Fruit fly (Drosophila melanogaster) whole organism, embryonic: ENCODE results near the gene CG31287.

Source experiments
- Abd-B ChIP-seq: fragments of 200-800 bp; sonication (Bioruptor generic); optimal IDR thresholded peaks from 2 replicates; lab custom pipeline; 2018; ENCODE audit warnings: missing biosample characterization, mild to moderate bottlenecking, missing genetic modification characterization, moderate library complexity
- Adf1 ChIP-seq: fragments of 200-800 bp; sonication (Bioruptor generic); IDR thresholded peaks from 2 replicates; pipeline ENCODE4 v1.3.6; 2022; ENCODE audit warnings: missing biosample characterization, missing genetic modification characterization
- Atf6 ChIP-seq: fragments of 200-800 bp; sonication (Bioruptor generic); IDR thresholded peaks from 2 replicates; pipeline ENCODE4 v1.3.6; 2022; ENCODE audit warnings: missing biosample characterization, missing genetic modification characterization
- B-H1 ChIP-seq: fragments of 200-800 bp; sonication (Bioruptor generic); IDR thresholded peaks from 3 replicates; pipeline ENCODE4 v1.3.6; 2022; ENCODE audit warnings: missing biosample characterization, missing genetic modification characterization
- BEAF-32 ChIP-seq: fragments of 200-800 bp; sonication (Bioruptor generic); optimal IDR thresholded peaks from 3 replicates; lab custom pipeline; 2017; ENCODE audit warnings: missing biosample characterization, missing genetic modification characterization, mild to moderate bottlenecking, moderate library complexity, missing genetic modification reagents
- Bgb ChIP-seq: fragments of 200-800 bp; sonication (Bioruptor generic); IDR thresholded peaks from 2 replicates; pipeline ENCODE4 v1.3.6; 2022; ENCODE audit warnings: missing biosample characterization, missing genetic modification characterization; ENCODE audit not compliant: partially characterized antibody
- CG11695 ChIP-seq: fragments of 200-800 bp; sonication (Bioruptor generic); IDR thresholded peaks from 3 replicates; pipeline ENCODE4 v1.3.6; 2022; ENCODE audit warnings: missing biosample characterization, missing genetic modification characterization
- CG12744 ChIP-seq: fragments of 200-800 bp; sonication (Bioruptor generic); optimal IDR thresholded peaks from 2 replicates; lab custom pipeline; 2016; ENCODE audit warnings: missing biosample characterization, missing genetic modification characterization
- CG13424 ChIP-seq: fragments of 200-800 bp; sonication (Bioruptor generic); optimal IDR thresholded peaks from 2 replicates; lab custom pipeline; 2019; ENCODE audit warnings: missing biosample characterization, mild to moderate bottlenecking, missing genetic modification characterization, moderate library complexity
- CG13624 ChIP-seq: fragments of 200-800 bp; sonication (Bioruptor generic); optimal IDR thresholded peaks from 2 replicates; lab custom pipeline; 2016; ENCODE audit warnings: missing biosample characterization, missing genetic modification characterization
- CG14050 ChIP-seq: fragments of 200-800 bp; sonication (Bioruptor generic); IDR thresholded peaks from 3 replicates; pipeline ENCODE4 v1.3.6; 2022; ENCODE audit warnings: missing biosample characterization, missing genetic modification characterization
- CG14441 ChIP-seq: fragments of 200-800 bp; sonication (Bioruptor generic); IDR thresholded peaks from 2 replicates; pipeline ENCODE4 v1.3.6; 2022; ENCODE audit warnings: missing biosample characterization, missing genetic modification characterization
- CG14710 ChIP-seq: fragments of 200-800 bp; sonication (Bioruptor generic); optimal IDR thresholded peaks from 3 replicates; lab custom pipeline; 2019; ENCODE audit warnings: missing biosample characterization, mild to moderate bottlenecking, missing genetic modification characterization, moderate library complexity
- CG1603 ChIP-seq: fragments of 200-800 bp; sonication (Bioruptor generic); optimal IDR thresholded peaks from 2 replicates; lab custom pipeline; 2019; ENCODE audit warnings: missing biosample characterization, mild to moderate bottlenecking, missing genetic modification characterization, moderate library complexity
- CG16863 ChIP-seq: fragments of 200-800 bp; sonication (Bioruptor generic); optimal IDR thresholded peaks from 3 replicates; lab custom pipeline; 2016; ENCODE audit warnings: missing biosample characterization, missing genetic modification characterization
- CG17328 ChIP-seq: fragments of 200-800 bp; sonication (Bioruptor generic); IDR thresholded peaks from 2 replicates; pipeline ENCODE4 v1.3.6; 2022; ENCODE audit warnings: missing biosample characterization, missing genetic modification characterization
- CG17829 ChIP-seq: fragments of 200-800 bp; optimal IDR thresholded peaks from 2 replicates; lab custom pipeline; 2019; ENCODE audit warnings: missing biosample characterization, mild to moderate bottlenecking, missing genetic modification characterization, moderate library complexity
- CG17912 ChIP-seq: fragments of 200-800 bp; sonication (Bioruptor generic); optimal IDR thresholded peaks from 2 replicates; lab custom pipeline; 2018; ENCODE audit warnings: missing biosample characterization, mild to moderate bottlenecking, missing genetic modification characterization
- CG30431 ChIP-seq: fragments of 200-800 bp; sonication (Bioruptor generic); optimal IDR thresholded peaks from 2 replicates; lab custom pipeline; 2017; ENCODE audit warnings: missing biosample characterization, missing genetic modification characterization
- CG32532 ChIP-seq: fragments of 200-800 bp; sonication (Bioruptor generic); IDR thresholded peaks from 2 replicates; pipeline ENCODE4 v1.3.6; 2022; ENCODE audit warnings: missing biosample characterization, missing genetic modification characterization
- CG3281 ChIP-seq: fragments of 200-800 bp; sonication (Bioruptor generic); optimal IDR thresholded peaks from 3 replicates; lab custom pipeline; 2017; ENCODE audit warnings: missing biosample characterization, mild to moderate bottlenecking, missing genetic modification characterization
- CG4404 ChIP-seq: fragments of 200-800 bp; sonication (Bioruptor generic); IDR thresholded peaks from 2 replicates; pipeline ENCODE4 v1.3.6; 2022; ENCODE audit warnings: missing biosample characterization, missing genetic modification characterization
- CG5180 ChIP-seq: fragments of 200-800 bp; sonication (Bioruptor generic); optimal IDR thresholded peaks from 3 replicates; lab custom pipeline; 2017; ENCODE audit warnings: missing biosample characterization, missing genetic modification characterization, mild to moderate bottlenecking, moderate library complexity, missing genetic modification reagents
- CG7928 ChIP-seq: fragments of 200-800 bp; sonication (Bioruptor generic); optimal IDR thresholded peaks from 2 replicates; lab custom pipeline; 2017; ENCODE audit warnings: missing biosample characterization, mild to moderate bottlenecking, missing genetic modification characterization
- CTCF ChIP-seq: fragments of 200-800 bp; sonication (Bioruptor generic); optimal IDR thresholded peaks from 2 replicates; lab custom pipeline; 2017; ENCODE audit warnings: missing biosample characterization, mild to moderate bottlenecking, missing genetic modification characterization, moderate library complexity
- Dip3 ChIP-seq: fragments of 200-800 bp; sonication (Bioruptor generic); optimal IDR thresholded peaks from 3 replicates; lab custom pipeline; 2016; ENCODE audit warnings: missing biosample characterization, missing genetic modification characterization
- Elba2 ChIP-seq: fragments of 200-800 bp; sonication (Bioruptor generic); optimal IDR thresholded peaks from 3 replicates; lab custom pipeline; 2016; ENCODE audit warnings: missing biosample characterization, missing genetic modification characterization
- H2.0 ChIP-seq: fragments of 200-800 bp; sonication (Bioruptor generic); IDR thresholded peaks from 2 replicates; pipeline ENCODE4 v1.3.6; 2022; ENCODE audit warnings: missing biosample characterization, missing genetic modification characterization
- HLH54F ChIP-seq: fragments of 200-800 bp; sonication (Bioruptor generic); optimal IDR thresholded peaks from 3 replicates; lab custom pipeline; 2016; ENCODE audit warnings: missing biosample characterization, missing genetic modification characterization
- Hey ChIP-seq: fragments of 200-800 bp; sonication (Bioruptor generic); optimal IDR thresholded peaks from 3 replicates; lab custom pipeline; 2018; ENCODE audit warnings: missing biosample characterization, mild to moderate bottlenecking, missing genetic modification characterization
- Hsf ChIP-seq: fragments of 200-800 bp; sonication (Bioruptor generic); optimal IDR thresholded peaks from 3 replicates; lab custom pipeline; 2016; ENCODE audit warnings: missing biosample characterization, missing genetic modification characterization
- Meics ChIP-seq: fragments of 200-800 bp; sonication (Bioruptor generic); optimal IDR thresholded peaks from 2 replicates; lab custom pipeline; 2017; ENCODE audit warnings: missing biosample characterization, mild to moderate bottlenecking, missing genetic modification characterization
- NFAT ChIP-seq: fragments of 200-800 bp; sonication (Bioruptor generic); IDR thresholded peaks from 2 replicates; pipeline ENCODE4 v1.3.6; 2022; ENCODE audit warnings: missing biosample characterization, missing genetic modification characterization
- PHDP ChIP-seq: fragments of 200-800 bp; sonication (Bioruptor generic); optimal IDR thresholded peaks from 3 replicates; lab custom pipeline; 2018; ENCODE audit warnings: missing biosample characterization, mild to moderate bottlenecking, missing genetic modification characterization, moderate library complexity
- al ChIP-seq: fragments of 200-800 bp; sonication (Bioruptor generic); IDR thresholded peaks from 2 replicates; pipeline ENCODE4 v1.3.6; 2022; ENCODE audit warnings: missing biosample characterization, missing genetic modification characterization
- aop ChIP-seq: fragments of 200-800 bp; sonication (Bioruptor generic); IDR thresholded peaks from 2 replicates; pipeline ENCODE4 v1.3.6; 2022; ENCODE audit warnings: missing biosample characterization, missing genetic modification characterization
- br ChIP-seq: fragments of >200 bp; optimal IDR thresholded peaks from 2 replicates; lab custom pipeline; 2017
- da ChIP-seq: fragments of 200-800 bp; sonication (Bioruptor generic); optimal IDR thresholded peaks from 2 replicates; lab custom pipeline; 2016; ENCODE audit warnings: missing biosample characterization, missing genetic modification characterization
- ems ChIP-seq: fragments of 200-800 bp; sonication (Bioruptor generic); optimal IDR thresholded peaks from 3 replicates; lab custom pipeline; 2016; ENCODE audit warnings: missing biosample characterization, missing genetic modification characterization
- exex ChIP-seq: fragments of 200-800 bp; sonication (Bioruptor generic); optimal IDR thresholded peaks from 4 replicates; lab custom pipeline; 2018; ENCODE audit warnings: missing biosample characterization, mild to moderate bottlenecking, missing genetic modification characterization, moderate library complexity
- eyg ChIP-seq: fragments of 200-800 bp; sonication (Bioruptor generic); optimal IDR thresholded peaks from 3 replicates; lab custom pipeline; 2016; ENCODE audit warnings: missing biosample characterization, missing genetic modification characterization
- ftz-f1 ChIP-seq: fragments of 200-800 bp; sonication (Bioruptor generic); optimal IDR thresholded peaks from 2 replicates; lab custom pipeline; 2016; ENCODE audit warnings: missing biosample characterization, missing genetic modification characterization
- gce ChIP-seq: fragments of 200-800 bp; sonication (Bioruptor generic); IDR thresholded peaks from 3 replicates; pipeline ENCODE4 v1.3.6; 2022; ENCODE audit warnings: missing biosample characterization, missing genetic modification characterization
- ham ChIP-seq: fragments of 200-800 bp; sonication (Bioruptor generic); IDR thresholded peaks from 2 replicates; pipeline ENCODE4 v1.3.6; 2022; ENCODE audit warnings: missing biosample characterization, missing genetic modification characterization
- kay ChIP-seq: fragments of 200-800 bp; sonication (Bioruptor generic); optimal IDR thresholded peaks from 2 replicates; lab custom pipeline; 2016; ENCODE audit warnings: missing biosample characterization, missing genetic modification characterization
- lab ChIP-seq: fragments of 200-800 bp; sonication (Bioruptor generic); optimal IDR thresholded peaks from 3 replicates; lab custom pipeline; 2017; ENCODE audit warnings: missing biosample characterization, missing genetic modification characterization, mild to moderate bottlenecking, moderate library complexity, missing genetic modification reagents
- lmd ChIP-seq: fragments of 200-800 bp; sonication (Bioruptor generic); IDR thresholded peaks from 2 replicates; pipeline ENCODE4 v1.3.6; 2022; ENCODE audit warnings: missing biosample characterization, missing genetic modification characterization
- mam ChIP-seq: fragments of 200-800 bp; sonication (Bioruptor generic); optimal IDR thresholded peaks from 3 replicates; lab custom pipeline; 2016; ENCODE audit warnings: missing biosample characterization, missing genetic modification characterization
- mirr ChIP-seq: fragments of 200-800 bp; sonication (Bioruptor generic); optimal IDR thresholded peaks from 3 replicates; lab custom pipeline; 2018; ENCODE audit warnings: missing biosample characterization, mild to moderate bottlenecking, missing genetic modification characterization
- oc ChIP-seq: fragments of 200-800 bp; sonication (Bioruptor generic); optimal IDR thresholded peaks from 2 replicates; lab custom pipeline; 2018; ENCODE audit warnings: missing biosample characterization, mild to moderate bottlenecking, missing genetic modification characterization, moderate library complexity
- pum ChIP-seq: fragments of 200-800 bp; sonication (Bioruptor generic); optimal IDR thresholded peaks from 2 replicates; lab custom pipeline; 2016; ENCODE audit warnings: missing biosample characterization, missing genetic modification characterization
- usp ChIP-seq: fragments of >200 bp; optimal IDR thresholded peaks from 2 replicates; lab custom pipeline; 2017; ENCODE audit warnings: missing biosample characterization, missing genetic modification characterization
- zfh1 ChIP-seq: fragments of 200-800 bp; sonication (Bioruptor generic); IDR thresholded peaks from 3 replicates; pipeline ENCODE4 v1.3.6; 2022; ENCODE audit warnings: missing biosample characterization, missing genetic modification characterization

CG31287 gene

dm6 chr3R:16211883-16212540 lies 8.8 kb downstream of the CG31287 start (continued):
- no peak for TF ChIP-seq CG30431 (GFP tag; lab: Kevin White, UChicago)
- TF ChIP-seq NFAT (GFP tag; lab: Robert Waterston, UW): no peak
- peak; percentile 41 for TF ChIP-seq CG5180
- no peak for TF ChIP-seq mirr (GFP tag; lab: Kevin White, UChicago)
- no peak for TF ChIP-seq da (GFP tag; lab: Kevin White, UChicago)
- TF ChIP-seq gce (GFP tag; lab: Robert Waterston, UW): no peak
- no peak for TF ChIP-seq pum (GFP tag; lab: Kevin White, UChicago)
- peak; percentile 31 for TF ChIP-seq Meics
- no peak for TF ChIP-seq CG14050
- TF ChIP-seq CG3281 (GFP tag; lab: Kevin White, UChicago): no peak
- no peak for TF ChIP-seq CG4404 (GFP tag; lab: Robert Waterston, UW)
- TF ChIP-seq CG11695: no peak
- TF ChIP-seq Dip3 (GFP tag; lab: Kevin White, UChicago): no peak
- peak; percentile 19 for TF ChIP-seq ftz-f1 (GFP tag; lab: Kevin White, UChicago)
- no peak for TF ChIP-seq CG14441 (GFP tag; lab: Robert Waterston, UW)
- TF ChIP-seq oc (tag; lab: Kevin White, UChicago): no peak
- no peak for TF ChIP-seq Abd-B
- no peak for TF ChIP-seq ems (GFP tag; lab: Kevin White, UChicago)
- TF ChIP-seq CG1603 (tag; lab: Kevin White, UChicago): no peak
- TF ChIP-seq br (lab: Kevin White, UChicago): no peak
- TF ChIP-seq H2.0 (GFP tag; lab: Robert Waterston, UW): no peak
- no peak for TF ChIP-seq CG17829
- no peak for TF ChIP-seq Hey (tag; lab: Kevin White, UChicago)
- no peak for TF ChIP-seq ham
- 0 out of 2 replicates have a peak, but pooled peaks have one; percentile 18 for TF ChIP-seq Atf6
- TF ChIP-seq CG14710 (tag; lab: Kevin White, UChicago): no peak
- TF ChIP-seq al: no peak
- TF ChIP-seq PHDP (tag; lab: Kevin White, UChicago): no peak
- no peak for TF ChIP-seq CG16863 (GFP tag; lab: Kevin White, UChicago)
- TF ChIP-seq CG17328 (GFP tag; lab: Robert Waterston, UW): no peak
- no peak for TF ChIP-seq CG7928 (GFP tag; lab: Kevin White, UChicago)
- TF ChIP-seq mam (GFP tag; lab: Kevin White, UChicago): no peak
- no peak for TF ChIP-seq eyg
- no peak for TF ChIP-seq exex
- no peak for TF ChIP-seq usp (GFP tag; lab: Kevin White, UChicago)
- no peak for TF ChIP-seq Bgb (GFP tag; lab: Robert Waterston, UW)
- TF ChIP-seq HLH54F (GFP tag; lab: Kevin White, UChicago): no peak
- TF ChIP-seq CG12744 (GFP tag; lab: Kevin White, UChicago): no peak
- no peak for TF ChIP-seq Adf1 (GFP tag; lab: Robert Waterston, UW)
- TF ChIP-seq CG13624: peak; percentile 0
- no peak for TF ChIP-seq CG13424
- no peak for TF ChIP-seq CG32532
- no peak for TF ChIP-seq CG17912 (GFP tag; lab: Kevin White, UChicago)
- TF ChIP-seq kay (GFP tag; lab: Kevin White, UChicago): no peak
- TF ChIP-seq lmd: no peak
- TF ChIP-seq CTCF (GFP tag; lab: Kevin White, UChicago): no peak
- TF ChIP-seq Hsf (GFP tag; lab: Kevin White, UChicago): no peak
- TF ChIP-seq zfh1 (GFP tag; lab: Robert Waterston, UW): no peak
- no peak for TF ChIP-seq B-H1 (GFP tag; lab: Robert Waterston, UW)
- TF ChIP-seq lab (GFP tag; lab: Kevin White, UChicago): no peak
- no peak for TF ChIP-seq Elba2 (GFP tag; lab: Kevin White, UChicago)
- TF ChIP-seq aop: no peak
- no peak for TF ChIP-seq BEAF-32
